Worm (Caenorhabditis elegans): ENCODE measurements around the gene F31E8.4.

DNA sequence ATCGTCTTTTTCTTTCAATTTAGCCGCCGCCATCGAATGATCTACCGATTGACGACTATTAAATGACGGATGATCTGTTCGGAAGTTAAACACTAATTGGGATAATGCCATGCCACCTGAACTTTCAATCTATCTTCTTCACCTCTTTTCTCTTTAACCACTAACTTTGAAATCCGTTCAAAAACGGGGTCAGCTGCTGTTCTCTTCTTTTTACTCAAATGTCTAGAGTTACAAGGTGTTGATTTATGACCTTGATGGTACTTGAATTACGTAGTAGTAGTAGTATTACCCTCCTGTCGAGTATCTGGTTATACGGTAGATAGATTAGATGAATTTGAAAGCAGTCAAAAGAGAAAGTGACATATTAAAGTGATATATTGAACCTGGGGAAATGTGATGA is 21.2 kb upstream of the F31E8.4 start:
- TF ChIP-seq W03F9.2 (tag; optimal IDR thresholded peaks at IDR 0.05) (no peak), dao-5 (tag; optimal IDR thresholded peaks at IDR 0.05) (no peak)

Measured in whole organism, L4/young adult.